Fruit fly (Drosophila melanogaster): ENCODE measurements around the gene CG6686.

CG6686 gene

DNA sequence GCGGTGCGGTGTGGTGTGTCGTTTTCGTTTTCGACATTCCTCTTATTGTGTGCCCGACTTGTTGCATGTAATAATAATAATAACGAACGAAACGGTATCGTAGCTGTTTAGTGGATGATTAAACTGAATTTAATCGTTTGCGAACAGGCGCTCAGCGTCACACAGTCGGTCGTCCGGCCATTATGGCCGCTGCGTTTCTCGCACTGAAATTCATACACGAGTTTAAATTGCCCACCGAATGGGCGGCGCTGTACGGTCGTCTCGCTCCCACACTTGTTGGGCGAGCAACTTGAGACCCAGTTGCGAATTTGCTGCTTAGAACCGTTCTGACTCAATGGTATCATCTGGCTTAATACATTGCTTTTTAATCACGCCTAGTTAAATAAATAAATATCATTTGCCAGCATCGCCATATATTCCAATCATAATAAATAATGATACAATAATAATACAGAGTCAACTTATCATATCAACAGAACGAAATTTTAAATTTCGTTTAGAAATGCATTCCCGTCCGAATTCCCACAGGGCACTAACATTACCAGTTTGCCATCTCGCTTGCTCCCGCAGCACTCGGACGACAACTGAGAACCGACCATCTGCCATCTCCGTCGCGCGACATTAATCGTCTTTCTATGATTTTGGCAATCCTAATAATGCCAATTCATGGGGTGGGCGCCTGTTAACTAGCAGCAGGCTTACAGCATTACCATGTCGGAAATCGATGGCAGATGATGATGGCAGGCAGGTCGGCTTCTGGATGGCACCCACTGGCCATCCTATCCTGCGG, 23.2 kb upstream of the CG6686 start (continued):
- TF ChIP-seq CG10431 (GFP tag; optimal IDR thresholded peaks at IDR 0.05) (peak; percentile 80), Ets65A (GFP tag) (peak; percentile 93), fd96Cb (tag; optimal IDR thresholded peaks at IDR 0.05) (peak; percentile 89), slp2 (GFP tag; optimal IDR thresholded peaks at IDR 0.05) (peak; percentile 73), gem (tag; optimal IDR thresholded peaks at IDR 0.05) (peak; percentile 96), Dek (tag; optimal IDR thresholded peaks at IDR 0.05) (peak; percentile 93), oc (tag; optimal IDR thresholded peaks at IDR 0.05) (no peak), Gug (GFP tag; IDR thresholded peaks at IDR 0.05) (peak; percentile 84), CG8478 (optimal IDR thresholded peaks at IDR 0.05) (peak; percentile 92), jing (GFP tag; optimal IDR thresholded peaks at IDR 0.05) (no peak), CG9437 (GFP tag; optimal IDR thresholded peaks at IDR 0.05) (peak; percentile 85), Mes4 (GFP tag; optimal IDR thresholded peaks at IDR 0.05) (peak; percentile 34), CG6854 (GFP tag; optimal IDR thresholded peaks at IDR 0.05) (peak; percentile 90), CG13296 (GFP tag; optimal IDR thresholded peaks at IDR 0.05) (peak; percentile 94), shn (GFP tag; optimal IDR thresholded peaks at IDR 0.05) (peak; percentile 78), jumu (GFP tag; optimal IDR thresholded peaks at IDR 0.05) (peak; percentile 47), CG7357 (GFP tag; IDR thresholded peaks at IDR 0.05) (peak; percentile 87), grau (tag; optimal IDR thresholded peaks at IDR 0.05) (peak; percentile 95), mam (GFP tag; optimal IDR thresholded peaks at IDR 0.05) (peak; percentile 81), CG8281 (tag; optimal IDR thresholded peaks at IDR 0.05) (peak; percentile 82), wor (GFP tag; IDR thresholded peaks at IDR 0.05) (no peak), Blimp-1 (GFP tag; optimal IDR thresholded peaks at IDR 0.05) (peak; percentile 64), vnd (GFP tag; IDR thresholded peaks at IDR 0.05; ENCODE audit: partially characterized antibody) (no peak), CG14441 (GFP tag; IDR thresholded peaks at IDR 0.05) (no peak), Hmx (GFP tag; optimal IDR thresholded peaks at IDR 0.05) (peak; percentile 50), Hsf (GFP tag; optimal IDR thresholded peaks at IDR 0.05) (peak; percentile 86), org-1 (GFP tag; optimal IDR thresholded peaks at IDR 0.05) (peak; percentile 92), Xbp1 (GFP tag; optimal IDR thresholded peaks at IDR 0.05) (peak; percentile 91), CG15269 (tag; optimal IDR thresholded peaks at IDR 0.05) (peak; percentile 95), CG8359 (GFP tag; optimal IDR thresholded peaks at IDR 0.05; ENCODE audit: borderline replicate concordance) (peak; percentile 77), sisA (GFP tag; IDR thresholded peaks at IDR 0.05) (no peak), CkIIα-i1 (GFP tag; IDR thresholded peaks at IDR 0.05) (no peak), CG14667 (GFP tag; IDR thresholded peaks at IDR 0.05) (no peak), odd (GFP tag; optimal IDR thresholded peaks at IDR 0.05) (peak; percentile 50), maf-S (GFP tag; optimal IDR thresholded peaks at IDR 0.05) (peak; percentile 63), CG5245 (GFP tag; optimal IDR thresholded peaks at IDR 0.05) (peak; percentile 70), Doc3 (GFP tag; IDR thresholded peaks at IDR 0.05; ENCODE audit: partially characterized antibody) (no peak), CG6175 (GFP tag; IDR thresholded peaks at IDR 0.05) (no peak), Bdp1 (GFP tag; optimal IDR thresholded peaks at IDR 0.05) (peak; percentile 65), CG4328 (GFP tag; optimal IDR thresholded peaks at IDR 0.05) (peak; percentile 94), CG3995 (GFP tag; optimal IDR thresholded peaks at IDR 0.05) (peak; percentile 73), Nf-YB (GFP tag; optimal IDR thresholded peaks at IDR 0.05) (no peak), CG33557 (GFP tag; optimal IDR thresholded peaks at IDR 0.05) (peak; percentile 91), dmrt99B (tag; optimal IDR thresholded peaks at IDR 0.05) (peak; percentile 92), CG18011 (GFP tag; optimal IDR thresholded peaks at IDR 0.05) (peak; percentile 55), pnt (GFP tag; optimal IDR thresholded peaks at IDR 0.05) (peak; percentile 67), CG42726 (GFP tag; IDR thresholded peaks at IDR 0.05; ENCODE audit: partially characterized antibody) (no peak), CG3407 (GFP tag; optimal IDR thresholded peaks at IDR 0.05) (peak; percentile 66), Ssrp (tag; optimal IDR thresholded peaks at IDR 0.05) (peak; percentile 90)

Data from whole organism, embryonic.